Worm (Caenorhabditis elegans) whole organism, young adult: ENCODE data around the gene Y48E1C.2.

ENCODE experiments used
- B0336.3 ChIP-seq: fragments of 200-800 bp; sonication (Bioruptor generic); IDR thresholded peaks from 2 replicates; pipeline ENCODE4 v1.3.6; 2022; ENCODE audit warnings: missing genetic modification characterization, missing compliant biosample characterization
- C06A6.2 ChIP-seq: fragments of 200-800 bp; sonication (Bioruptor generic); conservative IDR thresholded peaks from 2 replicates; pipeline ENCODE4 v1.3.6; 2022; ENCODE audit warnings: missing genetic modification characterization, missing compliant biosample characterization
- D2030.7 ChIP-seq: fragments of 200-800 bp; sonication (Bioruptor generic); IDR thresholded peaks from 2 replicates; pipeline ENCODE4 v1.3.6; 2022; ENCODE audit warnings: missing genetic modification reagents, missing genetic modification characterization, missing compliant biosample characterization
- F22D6.2 ChIP-seq: sonication (generic microtip); optimal IDR thresholded peaks from 2 replicates; lab custom pipeline; 2016; ENCODE audit warnings: mild to moderate bottlenecking, missing genetic modification characterization, missing compliant biosample characterization
- F37B4.10 ChIP-seq: fragments of 200-800 bp; sonication (Bioruptor generic); IDR thresholded peaks from 2 replicates; pipeline ENCODE4 v1.3.6; 2022; ENCODE audit warnings: missing genetic modification characterization, missing compliant biosample characterization
- F52B5.7 ChIP-seq: sonication (generic microtip); optimal IDR thresholded peaks from 2 replicates; lab custom pipeline; 2016; ENCODE audit warnings: mild to moderate bottlenecking, missing genetic modification characterization, missing compliant biosample characterization
- T07F8.4 ChIP-seq: sonication (generic microtip); optimal IDR thresholded peaks from 2 replicates; lab custom pipeline; 2016; ENCODE audit warnings: mild to moderate bottlenecking, missing genetic modification characterization, moderate library complexity, missing compliant biosample characterization
- Y53F4B.3 ChIP-seq: fragments of 200-800 bp; sonication (Bioruptor generic); IDR thresholded peaks from 2 replicates; pipeline ENCODE4 v1.3.6; 2022; ENCODE audit warnings: missing genetic modification reagents, missing genetic modification characterization, missing compliant biosample characterization
- ama-1 ChIP-seq, 3 experiments: fragments of 150-350 bp in 1 of 3; sonication (generic microtip) in 2 of 3; optimal IDR thresholded peaks; 2 replicates each; lab custom pipeline; 2014 to 2018; ENCODE audit warnings: missing biosample characterization in 2 of 3, missing genetic modification characterization in 2 of 3, missing genetic modification reagents in 2 of 3
- aptf-2 ChIP-seq: fragments of 200-800 bp; sonication (Bioruptor generic); conservative IDR thresholded peaks from 2 replicates; pipeline ENCODE4 v1.3.6; 2022; ENCODE audit warnings: missing genetic modification reagents, missing genetic modification characterization, missing compliant biosample characterization
- aptf-3 ChIP-seq: fragments of 200-800 bp; sonication (Bioruptor generic); IDR thresholded peaks from 2 replicates; pipeline ENCODE4 v1.3.6; 2022; ENCODE audit warnings: missing genetic modification characterization, missing compliant biosample characterization
- athp-1 ChIP-seq: sonication (generic microtip); optimal IDR thresholded peaks from 2 replicates; lab custom pipeline; 2017; ENCODE audit warnings: mild to moderate bottlenecking, missing genetic modification characterization, missing compliant biosample characterization
- attf-5 ChIP-seq: fragments of 200-800 bp; sonication (Bioruptor generic); optimal IDR thresholded peaks from 2 replicates; lab custom pipeline; 2018; ENCODE audit warnings: mild to moderate bottlenecking, missing genetic modification characterization, missing compliant biosample characterization
- cebp-1 ChIP-seq, 2 experiments: fragments of 200-800 bp in 1 of 2; sonication (Bioruptor generic) in 1 of 2; sonication (generic microtip) in 1 of 2; IDR thresholded peaks in 1 of 2; optimal IDR thresholded peaks in 1 of 2; 2 replicates each; pipeline versions ENCODE4 v1.3.6 to Lab custom; 2017 to 2022; ENCODE audit warnings: missing compliant biosample characterization in 2 of 2, missing genetic modification characterization in 2 of 2, mild to moderate bottlenecking in 1 of 2, missing genetic modification reagents in 1 of 2, moderate library complexity in 1 of 2
- ceh-40 ChIP-seq: fragments of 200-800 bp; sonication (Bioruptor generic); IDR thresholded peaks from 2 replicates; pipeline ENCODE4 v1.3.6; 2022; ENCODE audit warnings: missing genetic modification characterization, missing compliant biosample characterization
- ceh-91 ChIP-seq: fragments of 200-800 bp; sonication (Bioruptor generic); IDR thresholded peaks from 2 replicates; pipeline ENCODE4 v1.3.6; 2022; ENCODE audit warnings: missing genetic modification reagents, missing genetic modification characterization, missing compliant biosample characterization
- dox-1 ChIP-seq: fragments of 200-800 bp; sonication (Bioruptor generic); IDR thresholded peaks from 2 replicates; pipeline ENCODE4 v1.3.6; 2022; ENCODE audit warnings: missing genetic modification reagents, missing genetic modification characterization, missing compliant biosample characterization
- egl-18 ChIP-seq: fragments of 200-800 bp; sonication (Bioruptor generic); IDR thresholded peaks from 2 replicates; pipeline ENCODE4 v1.3.6; 2022; ENCODE audit warnings: missing genetic modification reagents, missing genetic modification characterization, missing compliant biosample characterization
- egl-44 ChIP-seq: fragments of 200-800 bp; sonication (Bioruptor generic); IDR thresholded peaks from 2 replicates; pipeline ENCODE4 v1.3.6; 2022; ENCODE audit warnings: missing genetic modification reagents, missing genetic modification characterization, missing compliant biosample characterization
- hmg-1.2 ChIP-seq: fragments of 200-800 bp; sonication (Bioruptor generic); IDR thresholded peaks from 2 replicates; pipeline ENCODE4 v1.3.6; 2022; ENCODE audit warnings: missing genetic modification reagents, missing genetic modification characterization, missing compliant biosample characterization
- hmg-20 ChIP-seq: fragments of 200-800 bp; sonication (Bioruptor generic); IDR thresholded peaks from 2 replicates; pipeline ENCODE4 v1.3.6; 2022; ENCODE audit warnings: missing genetic modification reagents, missing genetic modification characterization, missing compliant biosample characterization
- hsf-1 ChIP-seq: fragments of 200-800 bp; sonication (Bioruptor generic); IDR thresholded peaks from 2 replicates; pipeline ENCODE4 v1.3.6; 2022; ENCODE audit warnings: missing genetic modification reagents, missing genetic modification characterization, missing compliant biosample characterization
- lin-40 ChIP-seq: sonication (generic microtip); optimal IDR thresholded peaks from 2 replicates; lab custom pipeline; 2016; ENCODE audit warnings: missing genetic modification characterization, mild to moderate bottlenecking, missing compliant biosample characterization, missing genotype, missing genetic modification reagents
- lir-1 ChIP-seq: fragments of 200-800 bp; sonication (Bioruptor generic); conservative IDR thresholded peaks from 2 replicates; pipeline ENCODE4 v1.3.6; 2022; ENCODE audit warnings: missing genetic modification reagents, missing genetic modification characterization, missing compliant biosample characterization
- mcd-1 ChIP-seq: fragments of 200-800 bp; sonication (Bioruptor generic); IDR thresholded peaks from 2 replicates; pipeline ENCODE4 v1.3.6; 2022; ENCODE audit warnings: missing genetic modification reagents, missing genetic modification characterization, missing compliant biosample characterization
- nfyb-1 ChIP-seq: fragments of 200-800 bp; sonication (Bioruptor generic); IDR thresholded peaks from 2 replicates; pipeline ENCODE4 v1.3.6; 2022; ENCODE audit warnings: missing genetic modification reagents, missing genetic modification characterization, missing compliant biosample characterization
- nhr-80 ChIP-seq: sonication (generic microtip); optimal IDR thresholded peaks from 2 replicates; lab custom pipeline; 2016; ENCODE audit warnings: missing genetic modification characterization, missing compliant biosample characterization
- pha-4 ChIP-seq: fragments of 150-350 bp; sonication (generic microtip); optimal IDR thresholded peaks from 2 replicates; lab custom pipeline; 2014; ENCODE audit warnings: missing biosample characterization, missing genetic modification reagents, missing genetic modification characterization
- repo-1 ChIP-seq: sonication (generic microtip); optimal IDR thresholded peaks from 2 replicates; lab custom pipeline; 2017; ENCODE audit warnings: mild to moderate bottlenecking, missing genetic modification characterization, missing compliant biosample characterization
- snpc-1.3 ChIP-seq: sonication (generic microtip); optimal IDR thresholded peaks from 2 replicates; lab custom pipeline; 2017; ENCODE audit warnings: missing genetic modification characterization, mild to moderate bottlenecking, missing compliant biosample characterization, antibody characterized with exemption, moderate library complexity, missing genotype, missing genetic modification reagents; ENCODE audit not compliant: insufficient read depth
- snpc-3.4 ChIP-seq: sonication (generic microtip); optimal IDR thresholded peaks from 2 replicates; lab custom pipeline; 2017; ENCODE audit warnings: missing genetic modification characterization, mild to moderate bottlenecking, missing compliant biosample characterization, antibody characterized with exemption, moderate library complexity, missing genotype, missing genetic modification reagents
- snpc-4 ChIP-seq, 5 experiments: fragments of 150-350 bp in 1 of 5; sonication (generic microtip) in 4 of 5; optimal IDR thresholded peaks; 2 replicates each; lab custom pipeline; 2014 to 2018; ENCODE audit warnings: missing genetic modification characterization in 5 of 5, missing biosample characterization in 3 of 5, antibody characterized with exemption in 2 of 5, mild to moderate bottlenecking in 2 of 5, missing compliant biosample characterization in 2 of 5, missing genotype in 2 of 5, moderate library complexity in 2 of 5, missing genetic modification reagents in 1 of 5
- tlf-1 ChIP-seq: fragments of 200-800 bp; sonication (Bioruptor generic); optimal IDR thresholded peaks from 2 replicates; lab custom pipeline; 2018; ENCODE audit warnings: mild to moderate bottlenecking, missing genetic modification characterization, missing compliant biosample characterization
- unc-62 ChIP-seq: fragments of 150-350 bp; optimal IDR thresholded peaks from 2 replicates; lab custom pipeline; 2014; ENCODE audit warnings: missing biosample characterization, missing genetic modification reagents, missing genetic modification characterization
- zfh-2 ChIP-seq: fragments of 200-800 bp; sonication (Bioruptor generic); conservative IDR thresholded peaks from 2 replicates; pipeline ENCODE4 v1.3.6; 2022; ENCODE audit warnings: missing genetic modification reagents, missing genetic modification characterization, missing compliant biosample characterization
- zim-3 ChIP-seq: sonication (generic microtip); optimal IDR thresholded peaks from 2 replicates; lab custom pipeline; 2017; ENCODE audit warnings: mild to moderate bottlenecking, missing genetic modification characterization, moderate library complexity, missing compliant biosample characterization
- ztf-18 ChIP-seq: sonication (generic microtip); optimal IDR thresholded peaks from 2 replicates; lab custom pipeline; 2016; ENCODE audit warnings: missing genotype, mild to moderate bottlenecking, missing genetic modification characterization, missing compliant biosample characterization
- ztf-6 ChIP-seq: fragments of 200-800 bp; sonication (Bioruptor generic); IDR thresholded peaks from 2 replicates; pipeline ENCODE4 v1.3.6; 2022; ENCODE audit warnings: missing genetic modification reagents, missing genetic modification characterization, missing compliant biosample characterization

The Y48E1C.2 gene

ce11 chrII:13461604-13462375, 37.4 kb downstream of the Y48E1C.2 start (continued):
- TF ChIP-seq ztf-18 (tag; lab: Kevin White, UChicago) (peak; percentile 10), ama-1 (optimal IDR thresholded peaks at IDR 0.05; lab: Kevin White, UChicago) (peak; percentile 92), ama-1 (GFP tag; optimal IDR thresholded peaks at IDR 0.05; lab: Kevin White, UChicago) (no peak), hmg-1.2 (GFP tag; lab: Robert Waterston, UW) (peak; percentile 30; the same call in 1 of the 2 replicates), dox-1 (GFP tag; lab: Robert Waterston, UW) (peak; percentile 31), attf-5 (peak; percentile 39), lin-40 (peak; percentile 83), T07F8.4 (no peak), nfyb-1 (GFP tag; lab: Robert Waterston, UW) (peak; percentile 70), ceh-40 (GFP tag; lab: Robert Waterston, UW) (0 out of 2 replicates have a peak, but pooled peaks have one; percentile 56), F22D6.2 (tag; lab: Kevin White, UChicago) (peak; percentile 74), mcd-1 (peak; percentile 59), unc-62 (GFP tag; lab: Kevin White, UChicago) (peak; percentile 15), hmg-20 (GFP tag; lab: Robert Waterston, UW) (no peak), ztf-6 (no peak), snpc-1.3 (tag; lab: Kevin White, UChicago) (no peak), B0336.3 (GFP tag; lab: Robert Waterston, UW) (peak; percentile 69; the same call in 1 of the 2 replicates), egl-44 (GFP tag; lab: Robert Waterston, UW) (peak; percentile 73; the same call in 1 of the 2 replicates)
- TF ChIP-seq, all 124 proteins: peak for 39

- TF ChIP-seq attf-5 (no peak), egl-18 (GFP tag; lab: Robert Waterston, UW) (no peak), lir-1 (GFP tag; lab: Robert Waterston, UW) (no peak), F52B5.7 (no peak), repo-1 (tag; lab: Kevin White, UChicago) (no peak), tlf-1 (GFP tag; lab: Kevin White, UChicago) (no peak), F37B4.10 (no peak), nhr-80 (peak; percentile 85), snpc-4 (GFP tag; optimal IDR thresholded peaks at IDR 0.05; lab: Kevin White, UChicago) (no peak), snpc-4 (tag; optimal IDR thresholded peaks at IDR 0.05; lab: Kevin White, UChicago) (no peak), dox-1 (GFP tag; lab: Robert Waterston, UW) (0 out of 2 replicates have a peak, but pooled peaks have one; percentile 23), zim-3 (tag; lab: Kevin White, UChicago) (no peak), C06A6.2 (GFP tag; lab: Robert Waterston, UW) (no peak), cebp-1 (GFP tag; IDR thresholded peaks at IDR 0.05; lab: Robert Waterston, UW) (no peak), cebp-1 (tag; optimal IDR thresholded peaks at IDR 0.05; lab: Kevin White, UChicago) (peak; percentile 20), ztf-18 (tag; lab: Kevin White, UChicago) (no peak), lin-40 (peak; percentile 4), D2030.7 (GFP tag; lab: Robert Waterston, UW) (no peak), snpc-3.4 (tag; lab: Kevin White, UChicago) (no peak), zfh-2 (GFP tag; lab: Robert Waterston, UW) (no peak), Y53F4B.3 (GFP tag; lab: Robert Waterston, UW) (no peak), aptf-3 (GFP tag; lab: Robert Waterston, UW) (no peak), pha-4 (no peak), hsf-1 (GFP tag; lab: Robert Waterston, UW) (no peak), ceh-91 (GFP tag; lab: Robert Waterston, UW) (no peak), athp-1 (tag; lab: Kevin White, UChicago) (no peak), aptf-2 (no peak)
These were observed 41.1 kb downstream of the Y48E1C.2 start for ce11 chrII:13465381-13465838.
